Fruit fly (Drosophila melanogaster) whole organism, embryonic: Measurements from ENCODE around the gene CG32483.

Experiments
- Ada2b ChIP-seq: fragments of 200-800 bp; sonication (Bioruptor generic); IDR thresholded peaks from 2 replicates; pipeline ENCODE4 v1.3.6; 2022; ENCODE audit warnings: missing biosample characterization, missing genetic modification characterization
- Atf-2 ChIP-seq: fragments of 200-800 bp; sonication (Bioruptor generic); optimal IDR thresholded peaks from 2 replicates; lab custom pipeline; 2016; ENCODE audit warnings: missing biosample characterization, missing genetic modification characterization
- BEAF-32 ChIP-seq: fragments of 200-800 bp; sonication (Bioruptor generic); optimal IDR thresholded peaks from 3 replicates; lab custom pipeline; 2017; ENCODE audit warnings: missing biosample characterization, missing genetic modification characterization, mild to moderate bottlenecking, moderate library complexity, missing genetic modification reagents
- CG1024 ChIP-seq: fragments of 200-800 bp; sonication (Bioruptor generic); IDR thresholded peaks from 2 replicates; pipeline ENCODE4 v1.3.6; 2022; ENCODE audit warnings: missing biosample characterization, missing genetic modification characterization
- CG10543 ChIP-seq: fragments of 200-800 bp; sonication (Bioruptor generic); optimal IDR thresholded peaks from 3 replicates; lab custom pipeline; 2017; ENCODE audit warnings: missing biosample characterization, mild to moderate bottlenecking, missing genetic modification characterization, moderate library complexity
- CG11398 ChIP-seq: fragments of 200-800 bp; sonication (Bioruptor generic); optimal IDR thresholded peaks from 2 replicates; lab custom pipeline; 2016; ENCODE audit warnings: missing biosample characterization, missing genetic modification characterization
- CG11723 ChIP-seq: fragments of 200-800 bp; sonication (Bioruptor generic); optimal IDR thresholded peaks from 2 replicates; lab custom pipeline; 2017; ENCODE audit warnings: missing biosample characterization, mild to moderate bottlenecking, missing genetic modification characterization
- CG12104 ChIP-seq: fragments of 200-800 bp; sonication (Bioruptor generic); optimal IDR thresholded peaks from 3 replicates; lab custom pipeline; 2016; ENCODE audit warnings: missing biosample characterization, missing genetic modification characterization
- CG14014 ChIP-seq: fragments of 200-800 bp; sonication (Bioruptor generic); IDR thresholded peaks from 2 replicates; pipeline ENCODE4 v1.3.6; 2022; ENCODE audit warnings: missing biosample characterization, missing genetic modification characterization
- CG14050 ChIP-seq: fragments of 200-800 bp; sonication (Bioruptor generic); IDR thresholded peaks from 3 replicates; pipeline ENCODE4 v1.3.6; 2022; ENCODE audit warnings: missing biosample characterization, missing genetic modification characterization
- CG15073 ChIP-seq: fragments of 200-800 bp; sonication (Bioruptor generic); optimal IDR thresholded peaks from 2 replicates; lab custom pipeline; 2016; ENCODE audit warnings: missing biosample characterization, missing genetic modification characterization
- CG15269 ChIP-seq: fragments of 200-800 bp; sonication (Bioruptor generic); optimal IDR thresholded peaks from 2 replicates; lab custom pipeline; 2018; ENCODE audit warnings: missing biosample characterization, mild to moderate bottlenecking, missing genetic modification characterization, moderate library complexity
- CG17568 ChIP-seq: fragments of 200-800 bp; sonication (Bioruptor generic); optimal IDR thresholded peaks from 2 replicates; lab custom pipeline; 2018; ENCODE audit warnings: missing biosample characterization, mild to moderate bottlenecking, missing genetic modification characterization, moderate library complexity
- CG18011 ChIP-seq: fragments of 200-800 bp; sonication (Bioruptor generic); optimal IDR thresholded peaks from 2 replicates; lab custom pipeline; 2017; ENCODE audit warnings: missing biosample characterization, missing genetic modification characterization, mild to moderate bottlenecking, moderate library complexity, missing genotype
- CG18262 ChIP-seq: fragments of 200-800 bp; optimal IDR thresholded peaks from 3 replicates; lab custom pipeline; 2019; ENCODE audit warnings: missing biosample characterization, mild to moderate bottlenecking, missing genetic modification characterization, moderate library complexity
- CG2202 ChIP-seq: fragments of 200-800 bp; sonication (Bioruptor generic); optimal IDR thresholded peaks from 2 replicates; lab custom pipeline; 2018; ENCODE audit warnings: missing biosample characterization, mild to moderate bottlenecking, missing genetic modification characterization
- CG31224 ChIP-seq: fragments of 200-800 bp; sonication (Bioruptor generic); IDR thresholded peaks from 2 replicates; pipeline ENCODE4 v1.3.6; 2022; ENCODE audit warnings: missing biosample characterization, missing genetic modification characterization
- CG3163 ChIP-seq: fragments of 200-800 bp; sonication (Bioruptor generic); optimal IDR thresholded peaks from 3 replicates; lab custom pipeline; 2016; ENCODE audit warnings: missing biosample characterization, missing genetic modification characterization
- CG3995 ChIP-seq: fragments of 200-800 bp; sonication (Bioruptor generic); optimal IDR thresholded peaks from 3 replicates; lab custom pipeline; 2016; ENCODE audit warnings: missing biosample characterization, missing genetic modification characterization
- CG4617 ChIP-seq: fragments of 200-800 bp; sonication (Bioruptor generic); optimal IDR thresholded peaks from 3 replicates; lab custom pipeline; 2016; ENCODE audit warnings: missing biosample characterization, missing genetic modification characterization, borderline replicate concordance
- CG6175 ChIP-seq: fragments of 200-800 bp; sonication (Bioruptor generic); IDR thresholded peaks from 3 replicates; pipeline ENCODE4 v1.3.6; 2022; ENCODE audit warnings: missing biosample characterization, missing genetic modification characterization
- CG6813 ChIP-seq: fragments of 200-800 bp; sonication (Bioruptor generic); optimal IDR thresholded peaks from 2 replicates; lab custom pipeline; 2017; ENCODE audit warnings: missing biosample characterization, missing genetic modification characterization, mild to moderate bottlenecking, moderate library complexity, missing genetic modification reagents
- CG7556 ChIP-seq: fragments of 200-800 bp; sonication (Bioruptor generic); optimal IDR thresholded peaks from 2 replicates; lab custom pipeline; 2017; ENCODE audit warnings: missing biosample characterization, mild to moderate bottlenecking, missing genetic modification characterization
- CG7839 ChIP-seq: fragments of 200-800 bp; sonication (Bioruptor generic); optimal IDR thresholded peaks from 3 replicates; lab custom pipeline; 2018; ENCODE audit warnings: missing biosample characterization, mild to moderate bottlenecking, missing genetic modification characterization, moderate library complexity
- CG7987 ChIP-seq: fragments of 200-800 bp; sonication (Bioruptor generic); optimal IDR thresholded peaks from 2 replicates; lab custom pipeline; 2018; ENCODE audit warnings: missing biosample characterization, mild to moderate bottlenecking, missing genetic modification characterization, moderate library complexity
- CG8765 ChIP-seq: fragments of 200-800 bp; sonication (Bioruptor generic); IDR thresholded peaks from 2 replicates; pipeline ENCODE4 v1.3.6; 2022; ENCODE audit warnings: missing biosample characterization, missing genetic modification characterization
- CTCF ChIP-seq: fragments of 200-800 bp; sonication (Bioruptor generic); optimal IDR thresholded peaks from 2 replicates; lab custom pipeline; 2017; ENCODE audit warnings: missing biosample characterization, mild to moderate bottlenecking, missing genetic modification characterization, moderate library complexity
- Dip2 ChIP-seq: fragments of 200-800 bp; sonication (Bioruptor generic); IDR thresholded peaks from 2 replicates; pipeline ENCODE4 v1.3.6; 2022; ENCODE audit warnings: missing biosample characterization, missing genetic modification characterization
- H15 ChIP-seq: fragments of 200-800 bp; sonication (Bioruptor generic); IDR thresholded peaks from 3 replicates; pipeline ENCODE4 v1.3.6; 2022; ENCODE audit warnings: missing biosample characterization, missing genetic modification characterization
- Hmr ChIP-seq: fragments of 200-800 bp; sonication (Bioruptor generic); optimal IDR thresholded peaks from 3 replicates; lab custom pipeline; 2017; ENCODE audit warnings: mild to moderate bottlenecking, missing biosample characterization, missing genetic modification reagents, missing genetic modification characterization
- MESR4 ChIP-seq: fragments of 200-800 bp; sonication (Bioruptor generic); optimal IDR thresholded peaks from 2 replicates; lab custom pipeline; 2018; ENCODE audit warnings: missing biosample characterization, mild to moderate bottlenecking, missing genetic modification characterization, moderate library complexity
- Opbp ChIP-seq: fragments of 200-800 bp; sonication (Bioruptor generic); IDR thresholded peaks from 3 replicates; pipeline ENCODE4 v1.3.6; 2022; ENCODE audit warnings: missing biosample characterization, missing genetic modification characterization; ENCODE audit not compliant: partially characterized antibody
- Rfx ChIP-seq: fragments of 200-800 bp; sonication (Bioruptor generic); IDR thresholded peaks from 2 replicates; pipeline ENCODE4 v1.3.6; 2022; ENCODE audit warnings: missing biosample characterization, missing genetic modification characterization
- Trl ChIP-seq, 3 experiments: fragments of >200 bp in 2 of 3; fragments of 200-800 bp in 1 of 3; sonication (Bioruptor generic) in 1 of 3; optimal IDR thresholded peaks; 2 replicates in 1 of 3; 3 replicates in 2 of 3; lab custom pipeline; 2016 to 2017; ENCODE audit warnings: missing biosample characterization in 1 of 3, missing genetic modification characterization in 1 of 3
- crc ChIP-seq: fragments of 200-800 bp; sonication (Bioruptor generic); optimal IDR thresholded peaks from 2 replicates; lab custom pipeline; 2016; ENCODE audit warnings: missing biosample characterization, missing genetic modification characterization
- dysf ChIP-seq: fragments of 200-800 bp; sonication (Bioruptor generic); IDR thresholded peaks from 3 replicates; pipeline ENCODE4 v1.3.6; 2022; ENCODE audit warnings: missing biosample characterization, missing genetic modification characterization
- fd96Cb ChIP-seq: fragments of 200-800 bp; sonication (Bioruptor generic); optimal IDR thresholded peaks from 2 replicates; lab custom pipeline; 2018; ENCODE audit warnings: missing biosample characterization, mild to moderate bottlenecking, missing genetic modification characterization, moderate library complexity
- gce ChIP-seq: fragments of 200-800 bp; sonication (Bioruptor generic); IDR thresholded peaks from 3 replicates; pipeline ENCODE4 v1.3.6; 2022; ENCODE audit warnings: missing biosample characterization, missing genetic modification characterization
- gcm ChIP-seq: fragments of 200-800 bp; sonication (Bioruptor generic); optimal IDR thresholded peaks from 2 replicates; lab custom pipeline; 2019; ENCODE audit warnings: missing biosample characterization, mild to moderate bottlenecking, missing genetic modification characterization, moderate library complexity
- jumu ChIP-seq: fragments of 200-800 bp; sonication (Bioruptor generic); optimal IDR thresholded peaks from 3 replicates; lab custom pipeline; 2016; ENCODE audit warnings: missing biosample characterization, missing genetic modification characterization
- kay ChIP-seq: fragments of 200-800 bp; sonication (Bioruptor generic); optimal IDR thresholded peaks from 2 replicates; lab custom pipeline; 2016; ENCODE audit warnings: missing biosample characterization, missing genetic modification characterization
- oc ChIP-seq: fragments of 200-800 bp; sonication (Bioruptor generic); optimal IDR thresholded peaks from 2 replicates; lab custom pipeline; 2018; ENCODE audit warnings: missing biosample characterization, mild to moderate bottlenecking, missing genetic modification characterization, moderate library complexity
- psq ChIP-seq: fragments of 200-800 bp; sonication (Bioruptor generic); optimal IDR thresholded peaks from 2 replicates; lab custom pipeline; 2017; ENCODE audit warnings: missing biosample characterization, missing genetic modification characterization
- run ChIP-seq: fragments of 200-800 bp; sonication (Bioruptor generic); optimal IDR thresholded peaks from 3 replicates; lab custom pipeline; 2018; ENCODE audit warnings: missing biosample characterization, mild to moderate bottlenecking, missing genetic modification characterization
- seq ChIP-seq: fragments of 200-800 bp; sonication (Bioruptor generic); IDR thresholded peaks from 2 replicates; pipeline ENCODE4 v1.3.6; 2022; ENCODE audit warnings: missing biosample characterization, missing genetic modification characterization
- sim ChIP-seq: fragments of 200-800 bp; sonication (Bioruptor generic); IDR thresholded peaks from 2 replicates; pipeline ENCODE4 v1.3.6; 2022; ENCODE audit warnings: missing biosample characterization, missing genetic modification characterization
- stwl ChIP-seq: fragments of 200-800 bp; sonication (Bioruptor generic); optimal IDR thresholded peaks from 3 replicates; lab custom pipeline; 2018; ENCODE audit warnings: missing biosample characterization, mild to moderate bottlenecking, missing genetic modification characterization, moderate library complexity
- tup ChIP-seq: fragments of 200-800 bp; sonication (Bioruptor generic); optimal IDR thresholded peaks from 2 replicates; lab custom pipeline; 2016; ENCODE audit warnings: missing biosample characterization, mild to moderate bottlenecking, missing genetic modification characterization, moderate library complexity
- vvl ChIP-seq: fragments of 200-800 bp; sonication (Bioruptor generic); IDR thresholded peaks from 2 replicates; pipeline ENCODE4 v1.3.6; 2022; ENCODE audit warnings: missing biosample characterization, missing genetic modification characterization
- wek ChIP-seq: fragments of 200-800 bp; sonication (Bioruptor generic); optimal IDR thresholded peaks from 3 replicates; lab custom pipeline; 2018; ENCODE audit warnings: missing biosample characterization, mild to moderate bottlenecking, missing genetic modification characterization, moderate library complexity

CG32483 gene

DNA sequence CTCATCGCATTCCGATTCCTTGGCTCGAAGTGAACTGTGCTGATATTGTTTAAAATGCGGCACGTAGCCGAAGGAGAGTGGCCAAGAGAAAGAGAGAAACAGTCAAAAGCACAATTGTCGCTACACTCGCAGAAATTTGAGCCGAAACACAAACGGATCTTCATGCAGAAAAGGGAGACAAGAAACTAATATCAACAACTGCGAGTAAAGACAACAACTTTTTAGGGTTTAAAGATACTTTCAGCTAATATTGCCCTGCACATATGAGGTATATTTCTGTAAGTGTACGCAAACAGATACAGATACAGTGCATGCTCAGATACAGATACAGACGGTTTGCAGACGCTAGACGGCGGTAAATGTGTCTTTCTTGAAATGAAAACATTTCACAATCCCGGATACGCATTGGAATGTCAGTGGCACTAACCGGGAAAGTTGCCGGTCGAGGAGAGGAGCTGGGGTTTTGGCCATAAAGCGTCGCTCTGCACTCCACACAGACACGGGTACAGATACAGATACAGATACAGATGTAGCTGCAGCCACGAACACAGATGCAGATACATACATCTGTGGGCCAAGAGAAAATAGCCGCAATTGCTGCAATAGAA lies 45.7 kb downstream of the CG32483 start (continued):
- TF ChIP-seq Ada2b (GFP tag; lab: Robert Waterston, UW) = peak; percentile 89
- no peak for TF ChIP-seq Opbp (GFP tag; lab: Robert Waterston, UW)
- TF ChIP-seq CG7556 = peak; percentile 72
- peak; percentile 76 for TF ChIP-seq CG14014
- peak; percentile 76 for TF ChIP-seq tup
- peak; percentile 90 for TF ChIP-seq fd96Cb (tag; lab: Kevin White, UChicago)
- TF ChIP-seq CTCF (GFP tag; lab: Kevin White, UChicago) = peak; percentile 53
- TF ChIP-seq crc = peak; percentile 72
- TF ChIP-seq H15 (GFP tag; lab: Robert Waterston, UW) = peak; percentile 90
- TF ChIP-seq CG31224 (GFP tag; lab: Robert Waterston, UW) = peak; percentile 60
- TF ChIP-seq Rfx (GFP tag; lab: Robert Waterston, UW) = peak; percentile 77
- peak; percentile 62 for TF ChIP-seq CG12104
- peak; percentile 69 for TF ChIP-seq kay
- peak; percentile 42 for TF ChIP-seq MESR4 (GFP tag; lab: Kevin White, UChicago)
- TF ChIP-seq CG1024 (GFP tag; lab: Robert Waterston, UW) = peak; percentile 88
- no peak; the same call in 1 of the 2 replicates for TF ChIP-seq Dip2 (GFP tag; lab: Robert Waterston, UW)
- peak; percentile 65; the same call in 1 of the 2 replicates for TF ChIP-seq seq (GFP tag; lab: Robert Waterston, UW)
- TF ChIP-seq CG17568 (GFP tag; lab: Kevin White, UChicago) = peak; percentile 69
- TF ChIP-seq CG11723 (GFP tag; lab: Kevin White, UChicago) = peak; percentile 83
- TF ChIP-seq CG18262 = peak; percentile 87
- TF ChIP-seq run (tag; lab: Kevin White, UChicago) = peak; percentile 68
- TF ChIP-seq gcm = peak; percentile 84
- TF ChIP-seq Atf-2 = peak; percentile 88
- peak; percentile 87 for TF ChIP-seq CG15269
- peak; percentile 88 for TF ChIP-seq jumu (GFP tag; lab: Kevin White, UChicago)
- TF ChIP-seq CG4617 (GFP tag; lab: Kevin White, UChicago) = peak; percentile 72
- peak; percentile 86 for TF ChIP-seq dysf (GFP tag; lab: Robert Waterston, UW)
- TF ChIP-seq vvl (GFP tag; lab: Robert Waterston, UW) = peak; percentile 94
- no peak for TF ChIP-seq BEAF-32 (GFP tag; lab: Kevin White, UChicago)
- peak; percentile 86 for TF ChIP-seq CG7839 (tag; lab: Kevin White, UChicago)
- peak; percentile 82 for TF ChIP-seq sim (GFP tag; lab: Robert Waterston, UW)
- peak; percentile 57 for TF ChIP-seq CG18011 (GFP tag; lab: Kevin White, UChicago)
- TF ChIP-seq CG6175 (GFP tag; lab: Robert Waterston, UW) = no peak; the same call in 2 of the 3 replicates
- TF ChIP-seq CG14050 (GFP tag; lab: Robert Waterston, UW) = peak; percentile 83
- peak; percentile 69 for TF ChIP-seq wek (GFP tag; lab: Kevin White, UChicago)
- TF ChIP-seq Trl (optimal IDR thresholded peaks at IDR 0.05; lab: Kevin White, UChicago) = peak in 1 of 2 experiments; percentile 15
- peak; percentile 83 for TF ChIP-seq Trl (GFP tag; optimal IDR thresholded peaks at IDR 0.05; lab: Kevin White, UChicago)
- peak; percentile 77 for TF ChIP-seq CG6813
- TF ChIP-seq gce (GFP tag; lab: Robert Waterston, UW) = peak; percentile 84; the same call in 2 of the 3 replicates
- TF ChIP-seq CG11398 (GFP tag; lab: Kevin White, UChicago) = peak; percentile 73
- TF ChIP-seq oc (tag; lab: Kevin White, UChicago) = peak; percentile 95
- TF ChIP-seq CG15073 (GFP tag; lab: Kevin White, UChicago) = no peak
- TF ChIP-seq stwl (tag; lab: Kevin White, UChicago) = peak; percentile 11
- TF ChIP-seq CG3163 (GFP tag; lab: Kevin White, UChicago) = peak; percentile 77
- TF ChIP-seq CG8765 (GFP tag; lab: Robert Waterston, UW) = peak; percentile 60
- peak; percentile 54 for TF ChIP-seq CG10543 (GFP tag; lab: Kevin White, UChicago)
- peak; percentile 78 for TF ChIP-seq CG2202 (tag; lab: Kevin White, UChicago)
- TF ChIP-seq CG3995 = peak; percentile 21
- peak; percentile 63 for TF ChIP-seq Hmr (GFP tag; lab: Kevin White, UChicago)
- TF ChIP-seq psq (GFP tag; lab: Kevin White, UChicago) = peak; percentile 65
- TF ChIP-seq CG7987 (GFP tag; lab: Kevin White, UChicago) = peak; percentile 60
